Worm (Caenorhabditis elegans) whole organism, late embryonic: Measurements from ENCODE around the gene srh-282.

Source experiments
- C08G9.2 ChIP-seq: sonication (generic microtip); optimal IDR thresholded peaks from 2 replicates; lab custom pipeline; 2016; ENCODE audit warnings: mild to moderate bottlenecking, missing genetic modification characterization, moderate library complexity, missing compliant biosample characterization
- ama-1 ChIP-seq: fragments of 150-350 bp; optimal IDR thresholded peaks from 2 replicates; lab custom pipeline; 2014
- ceh-30 ChIP-seq: fragments of 150-350 bp; optimal IDR thresholded peaks from 2 replicates; lab custom pipeline; 2014; ENCODE audit warnings: missing biosample characterization, missing genetic modification characterization
- dve-1 ChIP-seq: sonication (generic microtip); optimal IDR thresholded peaks from 2 replicates; lab custom pipeline; 2017; ENCODE audit warnings: antibody characterized with exemption, mild to moderate bottlenecking, missing genetic modification characterization, missing compliant biosample characterization
- ets-4 ChIP-seq: sonication (generic microtip); optimal IDR thresholded peaks from 2 replicates; lab custom pipeline; 2016; ENCODE audit warnings: missing genetic modification characterization, missing compliant biosample characterization
- fkh-10 ChIP-seq: fragments of 150-350 bp; optimal IDR thresholded peaks from 2 replicates; lab custom pipeline; 2014; ENCODE audit warnings: missing biosample characterization, missing genetic modification reagents, missing genetic modification characterization
- gmeb-2 ChIP-seq: sonication (generic microtip); optimal IDR thresholded peaks from 2 replicates; lab custom pipeline; 2016; ENCODE audit warnings: missing genetic modification characterization, inconsistent platforms, missing compliant biosample characterization
- hlh-6 ChIP-seq: sonication (generic microtip); optimal IDR thresholded peaks from 2 replicates; lab custom pipeline; 2016; ENCODE audit warnings: missing genotype, missing genetic modification characterization, missing compliant biosample characterization

DNA sequence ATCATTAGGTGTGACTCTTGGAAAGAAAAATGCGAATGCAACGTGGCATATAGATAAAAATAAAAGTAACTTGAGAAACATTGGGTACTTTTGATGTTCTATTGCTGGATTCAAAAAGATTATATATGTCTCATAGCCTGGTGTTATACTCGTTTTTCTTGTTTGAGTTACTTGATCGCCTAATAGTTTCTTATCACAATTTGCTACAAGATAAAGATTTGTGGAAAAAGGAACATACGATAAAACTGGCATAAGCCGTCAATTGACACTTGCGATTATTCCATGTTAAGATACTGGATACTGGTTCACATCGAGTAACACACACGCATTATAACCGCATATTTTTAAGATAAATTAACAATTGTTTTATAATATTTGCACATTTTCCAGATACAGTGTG, 20.7 kb downstream of the srh-282 start, which contains the start of gene grl-19:
- TF ChIP-seq ceh-30 (tag; lab: Kevin White, UChicago), result no peak
- TF ChIP-seq ets-4 (tag; lab: Kevin White, UChicago), result no peak
- TF ChIP-seq gmeb-2, result no peak
- no peak for TF ChIP-seq ama-1 (lab: Kevin White, UChicago)
- TF ChIP-seq fkh-10, result no peak
- TF ChIP-seq hlh-6 (tag; lab: Kevin White, UChicago), result no peak
- no peak for TF ChIP-seq dve-1 (tag; lab: Kevin White, UChicago)
- no peak for TF ChIP-seq C08G9.2 (tag; lab: Kevin White, UChicago)
